Worm (Caenorhabditis elegans): Measurements from ENCODE around the gene sre-36.
"Not testable (repeated sequence)": the region's sequence is repeated elsewhere in the genome, so short reads cannot be mapped to it uniquely, and the experiment has no call there.

Gene sre-36

DNA sequence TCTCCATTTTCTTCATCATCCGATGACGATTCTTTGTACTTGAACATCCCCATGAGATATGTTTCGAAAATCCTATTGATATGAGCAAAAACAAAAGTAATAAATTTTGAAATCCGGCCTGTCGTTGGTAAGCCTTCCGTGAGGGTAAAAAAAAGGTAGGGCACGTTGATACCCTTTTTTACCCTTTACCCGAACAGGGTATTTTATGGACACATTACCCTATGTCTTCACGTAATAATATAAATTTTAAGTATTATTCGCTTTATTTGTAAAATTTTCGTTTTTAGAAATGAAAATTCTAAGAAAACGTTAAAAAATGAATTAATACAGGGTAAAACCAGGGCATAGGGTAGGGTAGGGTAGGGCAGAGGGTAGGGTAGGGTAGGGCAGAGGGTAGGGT is 15.8 kb upstream of the sre-36 start, which contains the start of gene F13A7.7:
F13A7.7 (minus strand) TSS at position 101 of the 400 bp plus-strand sequence.
- TF ChIP-seq eyg-1, C08G9.2, hlh-15 (tag; optimal IDR thresholded peaks at IDR 0.05): not testable (repeated sequence)

DNA sequence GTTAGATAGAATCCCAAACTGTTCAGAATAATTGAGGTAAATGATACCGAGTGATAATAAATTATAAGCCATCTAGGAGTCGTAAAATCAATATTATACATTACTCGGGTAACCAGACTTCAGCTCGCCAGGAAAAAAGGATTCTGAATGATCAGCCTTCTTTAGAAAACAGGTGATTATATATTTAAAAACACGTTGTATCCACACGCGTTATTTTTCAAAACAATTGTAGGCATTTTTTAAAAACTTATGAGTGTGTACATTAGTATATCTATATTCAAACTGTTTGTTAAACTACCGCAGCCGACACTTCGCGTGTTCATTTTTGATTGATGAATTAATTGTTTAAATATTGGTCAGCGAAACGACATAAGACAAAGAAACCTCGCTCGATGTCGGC is 11.2 kb upstream of the sre-36 start, which contains the start of gene sri-65:
sri-65 (minus strand) TSS at position 101 of the 400 bp plus-strand sequence.
- no peak for TF ChIP-seq nhr-11 (tag; optimal IDR thresholded peaks at IDR 0.05)
- TF ChIP-seq unc-86 (tag; optimal IDR thresholded peaks at IDR 0.05), result no peak
- TF ChIP-seq K02D7.2 (tag; optimal IDR thresholded peaks at IDR 0.05), result no peak
- no peak for TF ChIP-seq tbx-2 (tag; optimal IDR thresholded peaks at IDR 0.05)
- TF ChIP-seq dmd-4 (tag; optimal IDR thresholded peaks at IDR 0.05; ENCODE audit: borderline replicate concordance), result no peak
- no peak for TF ChIP-seq sox-4 (tag; optimal IDR thresholded peaks at IDR 0.05)
- TF ChIP-seq Y22D7AL.16 (tag; optimal IDR thresholded peaks at IDR 0.05), result no peak
- TF ChIP-seq mec-3 (tag; optimal IDR thresholded peaks at IDR 0.05; ENCODE audit: borderline replicate concordance), result no peak
- TF ChIP-seq pros-1 (tag; optimal IDR thresholded peaks at IDR 0.05), result no peak
- no peak for TF ChIP-seq ceh-2 (tag; optimal IDR thresholded peaks at IDR 0.05)
- TF ChIP-seq ceh-19 (GFP tag; optimal IDR thresholded peaks at IDR 0.05), result no peak
- TF ChIP-seq rnt-1 (tag; optimal IDR thresholded peaks at IDR 0.05), result no peak

- no peak for TF ChIP-seq hlh-15 (tag; optimal IDR thresholded peaks at IDR 0.05)
- TF ChIP-seq hlh-6 (tag; optimal IDR thresholded peaks at IDR 0.05), result no peak
- TF ChIP-seq che-1 (tag; optimal IDR thresholded peaks at IDR 0.05), result no peak
- TF ChIP-seq hlh-30 (tag; optimal IDR thresholded peaks at IDR 0.05; ENCODE audit: insufficient read depth), result no peak
- no peak for TF ChIP-seq pros-1 (tag; optimal IDR thresholded peaks at IDR 0.05)
- TF ChIP-seq unc-55 (GFP tag; optimal IDR thresholded peaks at IDR 0.05), result no peak
These were observed 8.8 kb upstream of the sre-36 start, which contains the start of gene gst-44 for ce11 chrV:16390655-16391054. TSS of gene gst-44 (plus strand) at chrV:16390891.

DNA sequence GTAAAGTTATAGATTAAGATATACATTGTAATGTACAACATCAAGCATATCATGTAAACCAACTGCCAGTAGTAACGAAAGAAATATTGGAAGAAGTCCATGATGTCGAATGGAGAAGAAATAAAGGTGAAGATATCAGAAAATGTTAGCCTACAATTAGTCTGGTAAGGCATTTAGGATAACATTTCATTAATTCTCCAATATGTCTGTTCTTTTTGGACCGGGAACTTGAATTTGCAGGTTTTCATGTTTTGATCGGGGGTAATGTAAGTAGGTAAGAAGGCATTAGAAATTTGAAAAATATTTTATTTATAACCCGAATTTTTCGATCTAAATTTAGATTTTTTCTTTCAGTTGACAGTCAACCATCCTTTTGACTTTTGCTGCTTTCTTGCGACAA is 5.8 kb upstream of the sre-36 start, which contains the start of gene srd-63:
srd-63 (minus strand) TSS at position 101 of the 400 bp plus-strand sequence.
- TF ChIP-seq eyg-1 (tag; optimal IDR thresholded peaks at IDR 0.05), result no peak
- no peak for TF ChIP-seq tbx-2 (tag; optimal IDR thresholded peaks at IDR 0.05)
- no peak for TF ChIP-seq hlh-13 (GFP tag; optimal IDR thresholded peaks at IDR 0.05)
- no peak for TF ChIP-seq elt-4 (tag; optimal IDR thresholded peaks at IDR 0.05)
- TF ChIP-seq nfya-1 (tag; optimal IDR thresholded peaks at IDR 0.05), result no peak

DNA sequence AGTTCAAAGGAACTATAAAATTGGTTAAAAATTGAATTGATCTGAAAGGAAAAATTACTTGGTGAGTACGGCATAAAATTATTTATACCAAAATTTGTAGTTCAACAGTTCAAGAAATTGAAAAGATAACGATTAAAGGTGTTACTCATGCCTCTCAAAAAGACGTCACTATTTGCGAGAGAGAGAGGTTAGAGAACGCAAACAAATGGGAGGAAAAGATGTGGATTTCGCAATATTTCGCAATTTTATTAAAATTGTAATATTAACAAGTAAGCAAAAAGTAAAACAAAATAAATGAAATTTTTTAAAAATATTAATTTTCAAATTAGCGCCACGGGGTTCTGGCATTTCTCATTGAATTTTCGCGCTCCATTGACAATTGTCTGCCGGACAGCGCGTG is 4.4 kb upstream of the sre-36 start, which contains the start of gene F13A7.11:
F13A7.11 (minus strand) TSS at position 174 of the 400 bp plus-strand sequence.
- TF ChIP-seq ttx-3 (tag; optimal IDR thresholded peaks at IDR 0.05) (no peak), elt-2 (tag; optimal IDR thresholded peaks at IDR 0.05) (peak; percentile 4), ahr-1 (tag; optimal IDR thresholded peaks at IDR 0.05) (no peak), elt-4 (tag; optimal IDR thresholded peaks at IDR 0.05) (no peak), zip-5 (tag; optimal IDR thresholded peaks at IDR 0.05) (no peak)

- no peak for TF ChIP-seq fkh-10 (GFP tag; optimal IDR thresholded peaks at IDR 0.05)
- TF ChIP-seq unc-42 (tag; optimal IDR thresholded peaks at IDR 0.05), result no peak
- TF ChIP-seq che-1 (tag; optimal IDR thresholded peaks at IDR 0.05), result no peak
- TF ChIP-seq pros-1 (tag; optimal IDR thresholded peaks at IDR 0.05), result no peak
- no peak for TF ChIP-seq hlh-30 (tag; optimal IDR thresholded peaks at IDR 0.05; ENCODE audit: insufficient read depth)
- no peak for TF ChIP-seq K02D7.2 (tag; optimal IDR thresholded peaks at IDR 0.05)
- no peak for TF ChIP-seq madf-2 (tag; optimal IDR thresholded peaks at IDR 0.05)
- TF ChIP-seq nhr-232 (tag; optimal IDR thresholded peaks at IDR 0.05), result no peak
These were observed 3.7 kb upstream of the sre-36 start, which contains the start of gene F13A7.12 for ce11 chrV:16395739-16396138. TSS of gene F13A7.12 (plus strand) at chrV:16396039.

ce11 chrV:16401519-16401918 is 2.0 kb downstream of the sre-36 start, which contains the start of gene F13A7.14:
TSS of gene F13A7.14 (plus strand) at chrV:16401891.
- TF ChIP-seq npax-4 (tag; optimal IDR thresholded peaks at IDR 0.05) (no peak), dmd-4 (tag; optimal IDR thresholded peaks at IDR 0.05; ENCODE audit: borderline replicate concordance) (no peak), ref-2 (tag; optimal IDR thresholded peaks at IDR 0.05) (peak; percentile 86), ceh-24 (tag; optimal IDR thresholded peaks at IDR 0.05) (no peak), pqm-1 (tag; optimal IDR thresholded peaks at IDR 0.05) (no peak), tbx-2 (tag; optimal IDR thresholded peaks at IDR 0.05) (peak; percentile 68), nhr-232 (tag; optimal IDR thresholded peaks at IDR 0.05) (no peak), rnt-1 (tag; optimal IDR thresholded peaks at IDR 0.05) (peak; percentile 77), tbx-7 (tag; optimal IDR thresholded peaks at IDR 0.05) (peak; percentile 88), hlh-13 (GFP tag; optimal IDR thresholded peaks at IDR 0.05) (no peak), odd-2 (tag; optimal IDR thresholded peaks at IDR 0.05) (no peak), ceh-14 (tag; optimal IDR thresholded peaks at IDR 0.05) (peak; percentile 80), unc-42 (tag; optimal IDR thresholded peaks at IDR 0.05) (peak; percentile 56), pax-1 (tag; optimal IDR thresholded peaks at IDR 0.05) (no peak), fkh-10 (GFP tag; optimal IDR thresholded peaks at IDR 0.05) (no peak), F13H6.1 (tag; optimal IDR thresholded peaks at IDR 0.05) (peak; percentile 57), C08G9.2 (tag; optimal IDR thresholded peaks at IDR 0.05) (peak; percentile 96), nhr-11 (tag; optimal IDR thresholded peaks at IDR 0.05) (no peak)
